Worm (Caenorhabditis elegans) whole organism, dauer: ENCODE results near the gene metl-13.

ENCODE experiments used
- unc-62 ChIP-seq: sonication (generic microtip); optimal IDR thresholded peaks from 2 replicates; lab custom pipeline; 2017; ENCODE audit warnings: missing biosample characterization, missing genetic modification reagents, missing genetic modification characterization

The metl-13 gene

DNA sequence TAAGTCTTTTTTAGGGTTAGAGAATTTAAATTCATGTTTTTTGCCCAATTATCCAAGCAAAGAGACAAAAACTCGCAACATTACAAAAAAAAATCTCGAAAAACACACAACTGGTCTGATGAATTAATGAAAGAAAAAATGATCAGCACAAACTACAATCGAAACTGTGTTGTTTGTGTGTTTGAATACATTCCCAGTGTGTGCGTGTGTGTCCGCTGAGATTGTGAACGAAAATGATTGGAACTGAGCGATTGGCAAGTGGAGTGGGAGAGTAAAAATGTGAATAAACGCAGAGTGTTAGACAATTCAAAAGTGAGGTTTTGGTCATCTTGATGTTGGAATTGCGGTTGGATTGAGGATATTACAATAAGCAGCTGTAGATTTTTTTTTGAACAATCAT is 28.3 kb upstream of the metl-13 start:
- TF ChIP-seq unc-62 (GFP tag; lab: Kevin White, UChicago): no peak

DNA sequence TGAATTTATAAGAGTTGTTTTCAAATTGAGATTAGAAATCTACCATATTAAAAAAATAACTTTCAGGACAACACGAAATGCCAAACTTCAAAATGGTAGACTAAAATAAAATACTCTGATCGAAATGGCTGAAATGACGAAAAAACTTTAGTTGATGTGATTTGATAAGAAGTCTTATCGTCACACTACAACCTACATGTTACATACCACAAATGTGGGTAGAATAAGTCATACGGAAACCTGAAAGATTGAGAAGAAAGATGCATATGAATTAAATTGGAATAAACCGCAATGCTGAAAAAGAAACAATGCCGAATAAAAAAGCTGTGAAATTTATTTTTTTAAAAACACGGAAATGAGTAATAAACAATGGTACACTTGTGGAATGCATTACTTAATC is 27.8 kb upstream of the metl-13 start:
- TF ChIP-seq unc-62 (GFP tag; lab: Kevin White, UChicago): no peak

DNA sequence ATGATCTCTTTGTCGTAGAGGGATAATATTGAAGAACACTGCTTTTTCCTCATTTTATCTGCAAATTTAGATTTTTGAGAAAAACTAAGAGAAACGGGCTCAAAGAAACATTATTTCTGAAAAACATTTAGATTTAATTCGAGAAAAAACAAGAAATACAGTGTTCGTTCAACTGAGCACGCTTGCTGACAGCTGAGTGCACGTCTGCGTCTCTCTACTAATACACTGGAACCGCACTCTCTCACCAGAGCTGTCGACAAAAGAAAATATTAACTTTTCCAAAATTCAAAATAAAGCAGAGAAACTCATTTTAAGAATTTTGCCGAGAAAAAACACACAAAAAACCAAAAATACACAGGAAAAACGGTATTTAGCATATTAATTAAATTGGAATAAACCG is 21.6 kb upstream of the metl-13 start, which contains the start of gene drh-1:
TSS of gene drh-1 (minus strand) at position 58 of the 400 bp plus-strand sequence.
- no peak for TF ChIP-seq unc-62 (GFP tag; lab: Kevin White, UChicago)

DNA sequence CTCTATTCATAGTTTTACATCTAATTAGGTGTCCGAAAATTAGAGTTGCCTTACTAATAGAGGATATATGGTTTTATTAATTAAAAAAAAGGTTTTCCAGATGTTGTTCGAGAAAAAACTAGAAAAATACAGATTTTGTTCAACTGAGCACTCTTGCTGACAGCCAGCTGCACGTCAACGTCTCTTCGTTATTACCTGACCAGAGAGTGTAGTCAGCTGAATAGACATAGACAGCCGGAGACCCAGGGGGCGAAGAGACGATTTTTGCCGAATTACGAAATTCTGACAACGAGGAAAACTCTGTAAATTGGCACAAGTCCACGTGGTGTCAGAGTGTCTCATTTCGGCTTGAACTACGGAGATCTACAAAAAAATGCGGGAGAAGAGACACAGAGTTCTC is 16.3 kb upstream of the metl-13 start:
- TF ChIP-seq unc-62 (GFP tag; lab: Kevin White, UChicago): no peak

DNA sequence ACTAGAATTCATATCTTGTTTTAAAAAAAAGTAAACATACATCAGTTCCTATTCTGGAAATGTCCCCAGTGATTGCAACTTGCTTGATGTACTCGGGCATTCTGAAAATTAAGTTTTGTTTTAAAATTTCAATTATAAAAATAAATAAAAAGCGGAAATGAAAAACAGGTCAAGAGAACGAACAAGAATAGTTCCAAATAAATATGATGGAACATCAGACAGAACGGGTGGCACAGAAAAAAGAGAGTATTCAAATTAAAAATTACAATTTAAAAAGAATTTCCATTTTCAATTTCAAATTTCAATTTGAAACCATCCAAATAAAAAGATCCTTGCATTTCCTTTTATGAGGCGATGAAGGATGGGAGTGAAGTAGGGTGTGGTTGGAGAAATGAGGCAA is 13.6 kb upstream of the metl-13 start, which contains the start of gene C01B10.3:
TSS of gene C01B10.3 (minus strand) at position 101 of the 400 bp plus-strand sequence.
- no peak for TF ChIP-seq unc-62 (GFP tag; lab: Kevin White, UChicago)

DNA sequence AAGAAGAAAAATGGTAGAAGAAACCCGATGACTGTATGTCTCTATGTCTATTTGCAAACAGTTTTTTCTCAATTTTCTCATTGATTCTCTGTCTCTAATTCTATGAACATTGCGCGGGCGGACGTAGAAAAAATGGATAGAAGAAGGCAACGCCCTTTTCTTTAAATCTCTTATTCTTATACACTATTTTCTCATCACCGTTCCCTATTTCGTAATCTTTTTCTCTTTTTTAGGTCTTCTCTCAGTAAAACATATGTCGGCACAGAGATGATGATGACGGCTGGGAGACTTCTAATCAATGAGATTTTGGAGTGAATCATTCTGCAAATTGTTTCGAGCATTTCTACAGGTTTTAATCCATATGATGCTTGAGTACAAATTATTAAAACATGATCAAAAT is 12.7 kb upstream of the metl-13 start:
- TF ChIP-seq unc-62 (GFP tag; lab: Kevin White, UChicago): no peak

- TF ChIP-seq unc-62 (GFP tag; lab: Kevin White, UChicago): no peak
Measured at ce11 chrIV:6623390-6623789, 11.5 kb upstream of the metl-13 start, which contains the start of gene C01B10.44. Gene C01B10.44, plus strand, starts transcription at chrIV:6623690.

DNA sequence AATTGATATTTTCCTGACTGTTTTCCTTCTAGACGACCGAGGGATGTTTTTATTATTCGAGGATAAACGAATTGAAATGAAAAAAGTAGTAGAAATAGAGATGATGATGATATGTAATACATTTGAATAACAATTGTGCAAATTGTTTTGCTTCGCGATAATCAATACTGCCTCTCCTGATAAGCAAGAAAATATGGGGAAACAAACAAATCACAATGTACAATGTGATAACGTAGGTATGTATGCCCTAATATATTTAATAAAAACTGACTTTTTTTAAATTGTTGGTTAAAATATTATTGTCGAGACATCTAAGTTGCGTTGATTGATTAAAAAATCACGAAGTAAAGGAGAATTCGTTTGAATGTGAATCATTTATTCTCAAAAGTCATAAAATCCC is 7.1 kb upstream of the metl-13 start, which contains the start of gene cest-5.2:
TSS of gene cest-5.2 (minus strand) at position 128 of the 400 bp plus-strand sequence.
- TF ChIP-seq unc-62 (GFP tag; lab: Kevin White, UChicago): no peak

DNA sequence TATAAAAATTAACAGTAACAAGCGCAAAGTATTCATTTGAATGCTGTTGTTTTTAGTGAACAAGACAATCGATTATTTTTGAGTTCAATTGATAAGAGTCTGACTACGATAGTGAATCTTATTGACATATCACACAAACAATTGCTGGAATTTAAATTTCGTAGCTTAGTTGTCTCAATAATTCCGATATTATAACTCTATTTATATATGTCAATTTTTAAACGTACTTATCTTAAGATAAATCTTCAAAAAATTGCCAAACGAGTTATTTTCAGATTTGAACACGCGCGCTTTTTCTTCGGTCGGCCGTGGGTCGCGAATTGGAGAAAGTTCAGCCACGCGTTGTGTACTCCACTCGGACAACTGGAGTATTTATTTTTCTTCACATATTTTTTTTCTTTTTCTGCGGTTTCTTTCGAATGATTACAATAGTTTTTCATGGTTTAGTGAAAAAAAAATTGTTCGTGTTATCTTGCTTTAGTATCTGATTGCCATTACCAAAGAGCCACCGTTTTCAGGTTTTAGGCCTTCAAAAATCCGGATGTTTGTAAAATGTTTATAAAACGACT is 3.1 kb upstream of the metl-13 start, which contains the start of the genes cest-5.1 and C01B10.9:
TSS of gene cest-5.1 (minus strand) at position 51 of the 569 bp plus-strand sequence.
TSS of gene C01B10.9 (plus strand) at position 519 of the 569 bp plus-strand sequence.
- no peak for TF ChIP-seq unc-62 (GFP tag; lab: Kevin White, UChicago)

DNA sequence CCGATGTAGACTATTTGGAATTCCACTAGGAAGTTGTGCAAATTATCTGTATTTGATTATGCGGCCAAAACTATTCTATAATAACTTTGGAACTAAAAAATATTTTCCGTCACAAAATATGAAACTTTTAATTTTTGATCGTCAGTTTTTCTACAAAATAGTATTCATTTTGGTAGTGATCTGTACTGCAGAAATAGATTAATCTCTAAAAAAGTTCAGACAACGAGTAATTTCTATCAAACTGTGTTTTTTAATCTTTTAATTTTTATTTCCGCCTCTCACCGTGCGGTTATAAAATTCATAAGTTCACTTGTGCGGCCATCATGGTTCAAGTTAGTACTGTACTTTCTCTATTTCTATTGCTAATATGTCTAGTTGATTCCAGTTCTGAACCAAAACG is 3.4 kb downstream of the metl-13 start, which contains the start of gene C01B10.7:
TSS of gene C01B10.7 (plus strand) at position 301 of the 400 bp plus-strand sequence.
- no peak for TF ChIP-seq unc-62 (GFP tag; lab: Kevin White, UChicago)

DNA sequence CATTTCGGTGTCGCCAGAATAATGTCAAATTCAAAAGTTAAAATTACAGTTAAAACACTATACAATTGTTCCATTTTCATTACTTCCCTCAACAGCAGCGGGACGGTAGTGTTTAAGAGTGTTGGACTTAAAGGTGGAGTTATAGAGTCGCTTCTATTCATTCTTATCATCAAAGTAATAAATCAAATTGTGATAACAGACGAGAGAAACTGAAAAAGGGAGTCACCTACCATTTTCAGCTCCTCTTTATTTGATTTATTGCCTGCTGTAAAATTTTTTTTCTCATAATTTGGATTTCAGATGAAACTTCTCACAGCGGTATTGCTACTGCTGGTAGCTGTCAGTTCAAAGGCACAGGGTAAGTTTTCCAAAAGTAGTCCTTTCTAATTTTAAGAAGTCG is 5.0 kb downstream of the metl-13 start, which contains the start of gene C01B10.6:
TSS of gene C01B10.6 (plus strand) at position 301 of the 400 bp plus-strand sequence.
- TF ChIP-seq unc-62 (GFP tag; lab: Kevin White, UChicago): no peak

ce11 chrIV:6645867-6646655 is 11.2 kb downstream of the metl-13 start, which contains the start of gene hil-7:
Gene hil-7, plus strand, starts transcription at chrIV:6646312.
- TF ChIP-seq unc-62 (GFP tag; lab: Kevin White, UChicago): no peak

DNA sequence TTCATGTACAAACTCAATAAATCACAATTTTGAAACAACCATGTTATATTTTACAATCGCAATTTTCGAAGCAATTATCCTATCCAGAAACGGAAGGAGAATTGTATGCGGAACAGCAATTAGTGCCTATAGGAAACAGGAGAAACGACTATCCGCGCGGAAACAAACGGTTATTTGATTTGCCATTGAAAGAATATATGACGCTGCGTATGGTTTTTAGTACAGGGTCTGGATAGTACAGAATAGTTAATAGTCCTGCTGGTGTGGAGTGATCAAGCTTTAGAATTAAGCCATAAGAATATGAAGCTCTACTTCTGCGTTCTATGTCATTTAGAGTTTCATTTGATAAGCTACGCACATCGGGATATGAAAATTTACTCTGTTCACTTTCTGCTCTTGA is 12.0 kb downstream of the metl-13 start:
- TF ChIP-seq unc-62 (GFP tag; lab: Kevin White, UChicago): no peak

DNA sequence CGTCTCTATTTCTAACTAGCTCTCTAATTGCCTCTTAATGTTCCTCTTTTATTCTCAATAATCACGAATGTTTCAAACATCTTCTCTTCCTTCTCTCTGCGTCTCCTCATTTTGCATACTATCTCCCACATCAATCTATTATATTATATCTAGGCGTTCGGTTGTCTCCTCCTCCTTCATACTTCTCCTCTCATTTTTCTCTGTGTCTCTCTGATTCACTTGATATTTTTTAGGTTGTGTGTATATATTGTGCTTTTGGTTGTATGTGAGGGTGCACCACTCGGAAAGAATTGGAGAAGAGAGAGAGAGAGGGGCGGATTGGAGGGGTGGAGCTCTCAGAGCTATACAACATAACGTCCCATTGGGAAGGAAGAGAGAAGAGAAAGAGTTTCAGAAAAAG is 13.7 kb downstream of the metl-13 start:
- TF ChIP-seq unc-62 (GFP tag; lab: Kevin White, UChicago): no peak

ce11 chrIV:6652479-6653022 is 17.7 kb downstream of the metl-13 start:
- TF ChIP-seq unc-62 (GFP tag; lab: Kevin White, UChicago): no peak

- no peak for TF ChIP-seq unc-62 (GFP tag; lab: Kevin White, UChicago)
Measured at ce11 chrIV:6653663-6654201, 18.8 kb downstream of the metl-13 start.
